Worm (Caenorhabditis elegans) whole organism, L2 larva: ENCODE measurements around the gene K10D6.3.

ENCODE experiments used
- C34F6.9 ChIP-seq: fragments of 150-350 bp; optimal IDR thresholded peaks from 2 replicates; lab custom pipeline; 2014; ENCODE audit warnings: missing biosample characterization, missing genetic modification characterization
- F13H6.1 ChIP-seq: sonication (generic microtip); optimal IDR thresholded peaks from 2 replicates; lab custom pipeline; 2016; ENCODE audit warnings: missing genetic modification characterization, missing compliant biosample characterization
- R02D3.7 ChIP-seq: fragments of 150-350 bp; optimal IDR thresholded peaks from 2 replicates; lab custom pipeline; 2014; ENCODE audit warnings: missing biosample characterization, missing genetic modification characterization
- Y55F3AM.14 ChIP-seq: fragments of 200-800 bp; sonication (Bioruptor generic); optimal IDR thresholded peaks from 2 replicates; lab custom pipeline; 2018; ENCODE audit warnings: mild to moderate bottlenecking, missing genetic modification characterization, missing compliant biosample characterization
- ZK546.5 ChIP-seq: sonication (generic microtip); optimal IDR thresholded peaks from 2 replicates; lab custom pipeline; 2017; ENCODE audit warnings: missing biosample characterization, missing genetic modification characterization
- alr-1 ChIP-seq: fragments of 150-350 bp; optimal IDR thresholded peaks from 2 replicates; lab custom pipeline; 2014; ENCODE audit warnings: missing biosample characterization, missing genetic modification characterization
- aly-2 ChIP-seq: fragments of 150-350 bp; optimal IDR thresholded peaks from 2 replicates; lab custom pipeline; 2014; ENCODE audit warnings: missing biosample characterization, missing genetic modification characterization
- ama-1 ChIP-seq: fragments of 150-350 bp; optimal IDR thresholded peaks from 2 replicates; lab custom pipeline; 2018; ENCODE audit warnings: inconsistent platforms
- blmp-1 ChIP-seq: sonication (generic microtip); optimal IDR thresholded peaks from 2 replicates; lab custom pipeline; 2017; ENCODE audit warnings: missing genetic modification characterization, mild to moderate bottlenecking, missing compliant biosample characterization, antibody characterized with exemption, moderate library complexity; ENCODE audit not compliant: insufficient read depth
- ceh-16 ChIP-seq: fragments of 150-350 bp; optimal IDR thresholded peaks from 2 replicates; lab custom pipeline; 2014; ENCODE audit warnings: missing biosample characterization, missing genetic modification characterization
- ceh-82 ChIP-seq: fragments of 150-350 bp; optimal IDR thresholded peaks from 2 replicates; lab custom pipeline; 2014; ENCODE audit warnings: missing biosample characterization, missing genetic modification characterization
- crh-2 ChIP-seq: sonication (generic microtip); optimal IDR thresholded peaks from 2 replicates; lab custom pipeline; 2017; ENCODE audit warnings: missing biosample characterization, missing genetic modification characterization
- dmd-4 ChIP-seq: sonication (generic microtip); optimal IDR thresholded peaks from 2 replicates; lab custom pipeline; 2017; ENCODE audit warnings: missing biosample characterization, missing genetic modification characterization
- elt-1 ChIP-seq: fragments of 150-350 bp; optimal IDR thresholded peaks from 2 replicates; lab custom pipeline; 2014; ENCODE audit warnings: missing biosample characterization, missing genetic modification characterization
- fos-1 ChIP-seq: fragments of 150-350 bp; optimal IDR thresholded peaks from 2 replicates; lab custom pipeline; 2014; ENCODE audit warnings: missing biosample characterization, missing genetic modification characterization
- gmeb-1 ChIP-seq: fragments of 150-350 bp; optimal IDR thresholded peaks from 2 replicates; lab custom pipeline; 2014; ENCODE audit warnings: missing biosample characterization, missing genetic modification characterization
- lin-11 ChIP-seq: fragments of 150-350 bp; sonication (generic microtip); optimal IDR thresholded peaks from 2 replicates; lab custom pipeline; 2014; ENCODE audit warnings: missing biosample characterization, missing genetic modification characterization, inconsistent platforms, mixed read lengths
- lin-39 ChIP-seq: fragments of 150-350 bp; optimal IDR thresholded peaks from 2 replicates; lab custom pipeline; 2014; ENCODE audit warnings: missing biosample characterization, missing genetic modification reagents, missing genetic modification characterization
- mdl-1 ChIP-seq, 2 experiments: fragments of 150-350 bp in 1 of 2; sonication (generic microtip) in 1 of 2; optimal IDR thresholded peaks; 2 replicates each; lab custom pipeline; 2017; ENCODE audit warnings: missing biosample characterization in 2 of 2, missing genetic modification characterization in 2 of 2
- nhr-12 ChIP-seq: fragments of 150-350 bp; optimal IDR thresholded peaks from 2 replicates; lab custom pipeline; 2014; ENCODE audit warnings: missing biosample characterization, missing genetic modification characterization
- nhr-129 ChIP-seq: fragments of 150-350 bp; optimal IDR thresholded peaks from 2 replicates; lab custom pipeline; 2014; ENCODE audit warnings: missing biosample characterization, missing genetic modification characterization
- nhr-21 ChIP-seq: fragments of 150-350 bp; optimal IDR thresholded peaks from 2 replicates; lab custom pipeline; 2014; ENCODE audit warnings: missing biosample characterization, missing genetic modification characterization
- nhr-237 ChIP-seq: fragments of 150-350 bp; optimal IDR thresholded peaks from 2 replicates; lab custom pipeline; 2014; ENCODE audit warnings: missing biosample characterization, missing genetic modification characterization
- nhr-25 ChIP-seq: fragments of 150-350 bp; sonication (generic microtip); optimal IDR thresholded peaks from 3 replicates; lab custom pipeline; 2014; ENCODE audit warnings: missing biosample characterization, missing genetic modification characterization
- nhr-6 ChIP-seq: fragments of 150-350 bp; optimal IDR thresholded peaks from 2 replicates; lab custom pipeline; 2014; ENCODE audit warnings: missing biosample characterization, missing genetic modification characterization
- skn-1 ChIP-seq: sonication (generic microtip); optimal IDR thresholded peaks from 2 replicates; lab custom pipeline; 2017; ENCODE audit warnings: missing biosample characterization, missing genetic modification characterization
- sma-9 ChIP-seq, 2 experiments: fragments of 150-350 bp in 1 of 2; sonication (generic microtip) in 1 of 2; optimal IDR thresholded peaks; 2 replicates each; lab custom pipeline; 2014 to 2016; ENCODE audit warnings: missing genetic modification characterization in 2 of 2, mild to moderate bottlenecking in 1 of 2, missing biosample characterization in 1 of 2, missing compliant biosample characterization in 1 of 2, missing genetic modification reagents in 1 of 2, moderate library complexity in 1 of 2
- unc-39 ChIP-seq: fragments of 150-350 bp; optimal IDR thresholded peaks from 2 replicates; lab custom pipeline; 2014; ENCODE audit warnings: missing biosample characterization, missing genetic modification characterization
- unc-62 ChIP-seq: fragments of 150-350 bp; optimal IDR thresholded peaks from 2 replicates; lab custom pipeline; 2014; ENCODE audit warnings: missing biosample characterization, missing genetic modification reagents, missing genetic modification characterization
- zag-1 ChIP-seq: fragments of 150-350 bp; optimal IDR thresholded peaks from 2 replicates; lab custom pipeline; 2014; ENCODE audit warnings: missing biosample characterization, missing genetic modification characterization
- ztf-1 ChIP-seq: fragments of 200-800 bp; sonication (Bioruptor generic); conservative IDR thresholded peaks from 2 replicates; pipeline ENCODE4 v1.3.6; 2022; ENCODE audit warnings: missing genetic modification characterization, missing compliant biosample characterization

K10D6.3 gene

DNA sequence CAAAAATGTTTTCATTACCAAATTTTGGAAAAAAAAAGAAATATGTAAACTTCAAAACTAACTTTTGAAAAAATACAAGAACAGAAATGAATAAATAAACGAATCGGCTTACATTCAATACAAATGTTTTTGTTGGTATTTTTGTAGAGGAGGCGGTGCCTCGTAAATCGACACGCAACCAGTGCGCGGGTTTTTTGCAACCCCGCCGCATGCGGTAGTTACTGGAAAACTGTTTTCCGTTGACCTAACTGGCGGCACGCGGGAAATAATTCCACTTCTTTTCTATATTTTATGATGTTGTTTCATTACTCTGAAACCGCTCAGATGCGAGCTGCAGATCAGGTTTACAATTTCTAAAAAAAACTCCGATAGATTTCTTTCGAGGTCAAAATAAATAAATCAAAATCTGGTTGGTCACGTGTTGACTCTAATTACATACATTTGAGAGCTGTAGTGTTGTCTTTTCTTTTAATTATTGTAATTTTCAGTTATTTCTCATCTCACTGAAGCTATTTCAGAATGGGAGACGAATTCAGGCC lies 38.8 kb downstream of the K10D6.3 start, which contains the start of the genes dvc-1 and ima-1 (continued):
- TF ChIP-seq nhr-6, result no peak
- TF ChIP-seq blmp-1 (tag; lab: Kevin White, UChicago), result no peak

DNA sequence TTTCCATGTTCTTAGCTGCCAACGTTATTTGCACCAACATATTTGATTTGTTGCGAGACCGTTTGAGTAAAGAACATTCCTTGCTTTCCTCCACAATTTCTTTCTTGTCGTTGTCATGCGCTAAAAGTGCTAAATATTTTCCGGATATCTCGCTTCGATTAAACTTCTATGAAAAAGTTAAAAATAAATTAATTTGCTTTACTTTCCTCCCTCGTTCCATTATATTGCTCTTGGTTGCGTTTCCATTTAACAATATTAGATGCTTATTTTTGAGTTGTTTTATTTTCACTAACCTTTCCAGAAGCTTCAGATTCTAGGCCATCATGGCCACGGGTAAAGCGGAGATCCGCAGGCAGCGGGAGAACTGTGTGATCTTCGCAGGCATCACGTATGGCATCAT lies 41.2 kb downstream of the K10D6.3 start, which contains the start of gene pgap-1:
Gene pgap-1, plus strand, starts transcription at position 301 of the 400 bp plus-strand sequence.
- TF ChIP-seq sma-9 (GFP tag; optimal IDR thresholded peaks at IDR 0.05; lab: Kevin White, UChicago) (no peak), sma-9 (tag; optimal IDR thresholded peaks at IDR 0.05; lab: Kevin White, UChicago) (no peak), ceh-82 (no peak), nhr-129 (no peak), zag-1 (tag; lab: Kevin White, UChicago) (no peak), ama-1 (lab: Kevin White, UChicago) (no peak), skn-1 (no peak), elt-1 (tag; lab: Kevin White, UChicago) (no peak), nhr-25 (tag; lab: Kevin White, UChicago) (no peak), unc-62 (no peak), mdl-1 (tag; optimal IDR thresholded peaks at IDR 0.05; lab: Kevin White, UChicago) (no peak), aly-2 (tag; lab: Kevin White, UChicago) (no peak), fos-1 (no peak), unc-39 (tag; lab: Kevin White, UChicago) (no peak), F13H6.1 (tag; lab: Kevin White, UChicago) (no peak), alr-1 (no peak), lin-11 (tag; lab: Kevin White, UChicago) (no peak)

DNA sequence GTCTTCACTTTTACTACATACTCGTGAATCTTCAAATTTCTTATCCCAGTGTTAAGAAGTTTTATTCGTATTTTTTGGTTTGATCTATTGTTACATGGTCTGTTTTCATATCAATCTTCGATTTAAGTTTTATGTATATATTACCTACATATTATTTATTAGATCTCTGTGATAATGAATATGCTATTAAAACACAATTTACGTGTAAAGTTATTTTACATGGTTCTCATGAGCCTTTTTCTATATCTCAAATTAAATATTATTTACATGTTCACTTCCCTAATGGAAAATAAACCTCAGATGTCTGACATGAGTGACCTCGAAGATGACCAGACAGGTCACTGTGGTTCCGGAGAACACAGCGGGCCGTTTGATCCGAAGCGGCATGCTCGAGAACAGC lies 44.1 kb downstream of the K10D6.3 start, which contains the start of gene mxl-1:
Gene mxl-1, plus strand, starts transcription at position 301 of the 400 bp plus-strand sequence.
- TF ChIP-seq alr-1 (no peak), C34F6.9 (tag; lab: Kevin White, UChicago) (no peak), Y55F3AM.14 (GFP tag; lab: Kevin White, UChicago) (no peak), ama-1 (lab: Kevin White, UChicago) (no peak), nhr-21 (tag; lab: Kevin White, UChicago) (no peak), aly-2 (tag; lab: Kevin White, UChicago) (no peak), unc-39 (tag; lab: Kevin White, UChicago) (no peak), sma-9 (GFP tag; optimal IDR thresholded peaks at IDR 0.05; lab: Kevin White, UChicago) (no peak), sma-9 (tag; optimal IDR thresholded peaks at IDR 0.05; lab: Kevin White, UChicago) (no peak), ceh-16 (tag; lab: Kevin White, UChicago) (no peak), lin-39 (tag; lab: Kevin White, UChicago) (no peak), nhr-237 (tag; lab: Kevin White, UChicago) (no peak), F13H6.1 (tag; lab: Kevin White, UChicago) (no peak), zag-1 (tag; lab: Kevin White, UChicago) (no peak)

DNA sequence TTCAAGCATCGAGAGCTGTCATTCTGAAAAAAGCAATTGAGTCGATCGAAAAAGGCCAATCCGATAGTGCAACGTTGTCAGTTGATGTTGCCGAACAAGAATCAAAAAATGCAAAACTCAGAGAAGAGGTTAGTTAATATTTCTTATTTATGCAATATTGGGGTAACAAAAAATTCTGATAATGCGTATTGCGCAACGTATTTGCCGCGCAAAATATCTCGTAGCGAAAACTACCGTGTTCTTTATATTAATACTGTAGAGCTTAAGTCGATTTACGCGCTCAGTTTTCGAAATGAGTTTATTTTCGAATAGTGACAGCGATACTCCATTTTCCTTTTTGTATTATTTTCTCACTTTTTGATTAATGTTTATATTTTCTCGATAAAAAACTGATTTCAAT lies 44.6 kb downstream of the K10D6.3 start:
- no peak for TF ChIP-seq R02D3.7 (tag; lab: Kevin White, UChicago)
- no peak for TF ChIP-seq F13H6.1 (tag; lab: Kevin White, UChicago)
- TF ChIP-seq ZK546.5 (tag; lab: Kevin White, UChicago), result no peak
- TF ChIP-seq blmp-1 (tag; lab: Kevin White, UChicago), result no peak
- TF ChIP-seq lin-39 (tag; lab: Kevin White, UChicago), result no peak
- no peak for TF ChIP-seq gmeb-1 (tag; lab: Kevin White, UChicago)
- no peak for TF ChIP-seq mdl-1 (tag; optimal IDR thresholded peaks at IDR 0.05; lab: Kevin White, UChicago)
- no peak for TF ChIP-seq ztf-1 (GFP tag; lab: Robert Waterston, UW)

DNA sequence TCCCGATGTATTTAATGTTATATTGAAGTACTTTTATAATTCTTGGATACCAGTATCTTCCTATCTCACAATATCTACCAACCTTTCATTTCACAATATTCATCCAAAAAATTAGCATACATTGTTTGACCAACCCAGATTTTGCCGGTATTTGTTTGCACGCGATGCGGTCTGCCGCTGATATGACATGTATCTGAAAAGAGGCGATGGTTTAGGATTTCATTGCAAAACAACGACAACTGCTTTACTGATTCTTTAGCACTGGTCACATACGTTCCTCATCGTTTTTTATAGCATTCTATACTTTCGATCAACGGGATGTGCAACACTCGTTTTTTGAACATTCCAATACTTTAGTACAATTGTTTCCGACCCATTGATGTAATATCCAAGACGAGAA lies 47.4 kb downstream of the K10D6.3 start, which contains the start of gene mam-4:
Gene mam-4, plus strand, starts transcription at position 301 of the 400 bp plus-strand sequence.
- no peak for TF ChIP-seq dmd-4 (tag; lab: Kevin White, UChicago)
- no peak for TF ChIP-seq sma-9 (GFP tag; optimal IDR thresholded peaks at IDR 0.05; lab: Kevin White, UChicago)
- TF ChIP-seq sma-9 (tag; optimal IDR thresholded peaks at IDR 0.05; lab: Kevin White, UChicago), result no peak
- TF ChIP-seq nhr-237 (tag; lab: Kevin White, UChicago), result no peak
- no peak for TF ChIP-seq crh-2
- no peak for TF ChIP-seq Y55F3AM.14 (GFP tag; lab: Kevin White, UChicago)
- TF ChIP-seq lin-11 (tag; lab: Kevin White, UChicago), result no peak
- no peak for TF ChIP-seq nhr-12 (tag; lab: Kevin White, UChicago)
- TF ChIP-seq mdl-1 (tag; optimal IDR thresholded peaks at IDR 0.05; lab: Kevin White, UChicago), result no peak
- no peak for TF ChIP-seq ceh-16 (tag; lab: Kevin White, UChicago)
- TF ChIP-seq, all 48 proteins: peak for 0
